Worm (Caenorhabditis elegans): Measurements from ENCODE around the gene R08D7.7.

DNA sequence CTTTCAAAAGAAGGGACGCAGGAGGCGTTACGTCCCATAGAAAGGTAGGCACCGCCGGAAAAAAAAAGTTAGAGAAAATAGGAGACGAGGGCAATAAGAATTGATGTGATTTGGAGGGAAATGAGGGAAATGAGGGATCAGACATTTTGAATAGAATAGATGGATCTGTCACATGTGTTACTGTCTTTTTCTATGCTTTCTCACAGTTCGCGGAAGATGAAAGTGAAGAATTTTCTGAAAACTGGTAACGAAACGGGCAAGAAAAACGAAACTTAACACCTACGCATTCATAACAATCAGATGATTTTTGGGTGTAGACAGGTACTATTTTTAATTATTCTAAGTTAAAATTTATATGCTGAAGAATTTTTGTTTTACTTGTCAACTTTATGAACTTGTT, 47.8 kb downstream of the R08D7.7 start, which contains the start of gene R107.9:
- TF ChIP-seq elt-3 (tag; optimal IDR thresholded peaks at IDR 0.05) = no peak
- TF ChIP-seq lin-13 (GFP tag; optimal IDR thresholded peaks at IDR 0.05) = no peak
- TF ChIP-seq ztf-11 (tag; optimal IDR thresholded peaks at IDR 0.05) = no peak
- TF ChIP-seq nhr-11 (tag; optimal IDR thresholded peaks at IDR 0.05) = no peak
